Worm (Caenorhabditis elegans) whole organism, early embryonic: ENCODE measurements around the gene pcyt-1.

Source experiments
- F13C5.2 ChIP-seq: sonication (generic microtip); optimal IDR thresholded peaks from 2 replicates; lab custom pipeline; 2017; ENCODE audit warnings: mild to moderate bottlenecking, missing genetic modification characterization, inconsistent platforms, missing compliant biosample characterization
- aly-1 ChIP-seq: sonication (generic microtip); optimal IDR thresholded peaks from 2 replicates; lab custom pipeline; 2016; ENCODE audit warnings: missing genetic modification characterization, missing compliant biosample characterization
- ama-1 ChIP-seq: fragments of 150-350 bp; optimal IDR thresholded peaks from 2 replicates; lab custom pipeline; 2014
- ceh-13 ChIP-seq: fragments of 200-800 bp; sonication (Bioruptor generic); optimal IDR thresholded peaks from 2 replicates; lab custom pipeline; 2018; ENCODE audit warnings: mild to moderate bottlenecking, missing genetic modification characterization, missing compliant biosample characterization
- ets-7 ChIP-seq: sonication (generic microtip); optimal IDR thresholded peaks from 2 replicates; lab custom pipeline; 2016; ENCODE audit warnings: missing genotype, missing genetic modification characterization, missing compliant biosample characterization
- flt-1 ChIP-seq: fragments of 200-800 bp; sonication (Bioruptor generic); IDR thresholded peaks from 2 replicates; pipeline ENCODE4 v1.3.6; 2022; ENCODE audit warnings: missing genetic modification characterization, missing compliant biosample characterization
- hmbx-1 ChIP-seq: sonication (generic microtip); optimal IDR thresholded peaks from 2 replicates; lab custom pipeline; 2016; ENCODE audit warnings: mild to moderate bottlenecking, missing genetic modification characterization, missing compliant biosample characterization
- hmg-4 ChIP-seq: fragments of 200-800 bp; sonication (Bioruptor generic); optimal IDR thresholded peaks from 2 replicates; lab custom pipeline; 2018; ENCODE audit warnings: mild to moderate bottlenecking, missing genetic modification characterization, missing compliant biosample characterization
- pes-1 ChIP-seq: fragments of 200-800 bp; sonication (Bioruptor generic); IDR thresholded peaks from 2 replicates; pipeline ENCODE4 v1.3.6; 2022; ENCODE audit warnings: missing genetic modification reagents, missing genetic modification characterization, missing compliant biosample characterization
- scrt-1 ChIP-seq: fragments of 200-800 bp; sonication (Bioruptor generic); IDR thresholded peaks from 2 replicates; pipeline ENCODE4 v1.3.6; 2022; ENCODE audit warnings: missing genetic modification characterization, missing compliant biosample characterization
- sea-1 ChIP-seq: fragments of 200-800 bp; sonication (Bioruptor generic); conservative IDR thresholded peaks from 2 replicates; pipeline ENCODE4 v1.3.6; 2022; ENCODE audit warnings: missing genetic modification characterization, missing compliant biosample characterization
- tbx-11 ChIP-seq: fragments of 200-800 bp; sonication (Bioruptor generic); IDR thresholded peaks from 2 replicates; pipeline ENCODE4 v1.3.6; 2022; ENCODE audit warnings: missing genetic modification characterization, missing compliant biosample characterization
- tbx-37 ChIP-seq: fragments of 200-800 bp; sonication (Bioruptor generic); conservative IDR thresholded peaks from 2 replicates; pipeline ENCODE4 v1.3.6; 2022; ENCODE audit warnings: missing genetic modification reagents, missing genetic modification characterization, missing compliant biosample characterization
- tra-4 ChIP-seq: sonication (generic microtip); optimal IDR thresholded peaks from 2 replicates; lab custom pipeline; 2017; ENCODE audit warnings: missing genetic modification characterization, missing compliant biosample characterization

ce11 chrX:7525271-7525670, 46.9 kb upstream of the pcyt-1 start, which contains the start of gene F46C8.3:
- TF ChIP-seq tbx-37 (GFP tag; lab: Robert Waterston, UW): no peak
- TF ChIP-seq sea-1 (GFP tag; lab: Robert Waterston, UW): no peak
- no peak for TF ChIP-seq ama-1 (lab: Kevin White, UChicago)
- TF ChIP-seq flt-1 (GFP tag; lab: Robert Waterston, UW): no peak
- no peak for TF ChIP-seq pes-1 (GFP tag; lab: Robert Waterston, UW)
- TF ChIP-seq scrt-1 (GFP tag; lab: Robert Waterston, UW): no peak
- no peak for TF ChIP-seq ets-7 (tag; lab: Kevin White, UChicago)
- TF ChIP-seq ceh-13: no peak
- TF ChIP-seq hmbx-1 (tag; lab: Kevin White, UChicago): no peak
- no peak for TF ChIP-seq F13C5.2 (tag; lab: Kevin White, UChicago)
- TF ChIP-seq tra-4: no peak
- TF ChIP-seq aly-1 (tag; lab: Kevin White, UChicago): no peak
- TF ChIP-seq hmg-4 (GFP tag; lab: Kevin White, UChicago): no peak
- no peak for TF ChIP-seq tbx-11 (GFP tag; lab: Robert Waterston, UW)
